Worm (Caenorhabditis elegans): ENCODE measurements around the gene sdz-36.
A peak's percentile ranks its signal among the peaks of the same experiment; 100 is the strongest.

Gene sdz-36

ce11 chrIV:9676535-9676934 lies 14.2 kb upstream of the sdz-36 start (continued):
- TF ChIP-seq nhr-71 (tag; optimal IDR thresholded peaks at IDR 0.05) (peak; percentile 43), tlp-1 (tag; optimal IDR thresholded peaks at IDR 0.05) (no peak), ceh-8 (GFP tag; optimal IDR thresholded peaks at IDR 0.05) (no peak), fos-1 (tag; optimal IDR thresholded peaks at IDR 0.05) (no peak), mab-9 (GFP tag; IDR thresholded peaks at IDR 0.05) (no peak), nhr-20 (tag; optimal IDR thresholded peaks at IDR 0.05) (peak; percentile 63), isw-1 (GFP tag; IDR thresholded peaks at IDR 0.05) (no peak), ces-1 (GFP tag; optimal IDR thresholded peaks at IDR 0.05) (no peak), ceh-88 (GFP tag; IDR thresholded peaks at IDR 0.05) (peak; percentile 7; the same call in 1 of the 2 replicates), efl-1 (optimal IDR thresholded peaks at IDR 0.05) (no peak), efl-1 (GFP tag; optimal IDR thresholded peaks at IDR 0.05 in 1 of 2) (peak in 1 of 2 experiments; percentile 33), dpl-1 (GFP tag; optimal IDR thresholded peaks at IDR 0.05) (no peak), ztf-11 (tag; optimal IDR thresholded peaks at IDR 0.05) (no peak), ama-1 (optimal IDR thresholded peaks at IDR 0.05) (no peak), ceh-82 (tag; optimal IDR thresholded peaks at IDR 0.05) (no peak), nhr-85 (tag) (peak; percentile 63), nhr-19 (GFP tag; conservative IDR thresholded peaks at IDR 0.05) (no peak), zag-1 (tag; optimal IDR thresholded peaks at IDR 0.05) (no peak), nhr-12 (tag; optimal IDR thresholded peaks at IDR 0.05) (no peak), unc-30 (tag; optimal IDR thresholded peaks at IDR 0.05) (no peak), aha-1 (tag; optimal IDR thresholded peaks at IDR 0.05) (no peak), rnt-1 (tag; optimal IDR thresholded peaks at IDR 0.05) (no peak)

DNA sequence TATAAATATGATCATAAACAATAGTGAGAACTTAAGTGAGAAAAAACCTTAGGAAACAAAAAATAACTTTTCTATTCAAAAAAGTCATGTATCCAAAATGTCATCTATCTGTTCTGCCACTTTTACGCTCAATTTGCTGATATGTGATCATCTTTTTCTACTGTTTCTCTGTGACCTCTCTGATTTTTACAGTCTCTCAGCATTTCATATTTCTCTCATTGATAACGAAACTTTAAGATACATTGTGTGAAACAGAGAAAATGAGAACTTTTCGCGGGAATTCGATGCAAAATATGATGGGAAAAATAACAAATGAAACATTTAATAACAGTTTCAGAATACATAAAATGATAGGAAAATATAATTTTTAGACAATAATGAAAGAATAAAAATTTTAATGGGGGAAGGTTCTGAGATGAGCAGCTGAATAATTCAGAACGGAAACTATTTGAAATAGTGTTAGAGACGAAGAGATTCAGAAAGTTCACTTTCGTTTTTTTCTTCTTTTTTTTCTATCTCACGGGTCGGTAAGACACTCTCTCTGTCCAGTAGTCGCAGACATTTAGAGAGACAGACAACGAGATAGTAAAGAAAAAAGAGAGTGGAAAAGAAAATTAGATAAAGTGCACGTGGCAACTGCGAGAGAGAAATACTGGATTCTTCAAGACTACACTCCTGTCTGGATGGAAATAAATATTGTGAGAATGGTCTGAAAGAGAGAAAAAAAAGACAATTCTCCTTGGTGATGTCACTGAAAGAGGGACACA lies 13.3 kb upstream of the sdz-36 start:
- TF ChIP-seq zag-1 (tag; optimal IDR thresholded peaks at IDR 0.05) (peak; percentile 37), nhr-12 (tag; optimal IDR thresholded peaks at IDR 0.05) (no peak), pag-3 (tag; optimal IDR thresholded peaks at IDR 0.05; ENCODE audit: borderline replicate concordance, insufficient read depth) (no peak), egl-27 (tag; optimal IDR thresholded peaks at IDR 0.05) (peak; percentile 1 to 23), mdl-1 (tag; optimal IDR thresholded peaks at IDR 0.05) (peak; percentile 94 to 95), unc-86 (tag; optimal IDR thresholded peaks at IDR 0.05) (peak; percentile 65), pqm-1 (tag; optimal IDR thresholded peaks at IDR 0.05) (peak; percentile 30), unc-30 (tag; optimal IDR thresholded peaks at IDR 0.05) (no peak), nhr-20 (tag; optimal IDR thresholded peaks at IDR 0.05) (peak; percentile 96), tbx-2 (tag; optimal IDR thresholded peaks at IDR 0.05) (peak; percentile 68), efl-1 (optimal IDR thresholded peaks at IDR 0.05) (peak; percentile 59 to 63), efl-1 (GFP tag; optimal IDR thresholded peaks at IDR 0.05 in 1 of 2) (peak; percentile 37 to 78), ceh-8 (GFP tag; optimal IDR thresholded peaks at IDR 0.05) (no peak), F16B12.6 (tag; optimal IDR thresholded peaks at IDR 0.05) (no peak), mep-1 (tag; optimal IDR thresholded peaks at IDR 0.05) (peak; percentile 82), ceh-88 (GFP tag; IDR thresholded peaks at IDR 0.05) (no peak), lir-3 (tag; optimal IDR thresholded peaks at IDR 0.05; ENCODE audit: poor library complexity) (peak; percentile 43), nhr-237 (tag; optimal IDR thresholded peaks at IDR 0.05) (peak; percentile 17), ets-5 (GFP tag; IDR thresholded peaks at IDR 0.05) (no peak), ces-1 (GFP tag; optimal IDR thresholded peaks at IDR 0.05) (no peak), nhr-28 (tag; optimal IDR thresholded peaks at IDR 0.05) (no peak), mef-2 (tag; optimal IDR thresholded peaks at IDR 0.05) (no peak), sptf-1 (tag; optimal IDR thresholded peaks at IDR 0.05) (no peak), isw-1 (GFP tag; IDR thresholded peaks at IDR 0.05) (peak; percentile 32; the same call in 1 of the 2 replicates), ztf-11 (tag; optimal IDR thresholded peaks at IDR 0.05) (no peak), skn-1 (tag; optimal IDR thresholded peaks at IDR 0.05) (peak; percentile 67), hlh-17 (GFP tag; optimal IDR thresholded peaks at IDR 0.05; ENCODE audit: borderline replicate concordance) (no peak), ztf-4 (tag; optimal IDR thresholded peaks at IDR 0.05) (peak; percentile 41), nhr-47 (tag; optimal IDR thresholded peaks at IDR 0.05) (peak; percentile 77), sup-37 (GFP tag; optimal IDR thresholded peaks at IDR 0.05) (no peak), vab-15 (tag; optimal IDR thresholded peaks at IDR 0.05) (no peak), lin-15B (tag; optimal IDR thresholded peaks at IDR 0.05) (no peak), hpl-2 (GFP tag; optimal IDR thresholded peaks at IDR 0.05) (no peak), nhr-76 (tag; optimal IDR thresholded peaks at IDR 0.05) (no peak), efl-3 (GFP tag; optimal IDR thresholded peaks at IDR 0.05) (no peak), unc-98 (GFP tag; IDR thresholded peaks at IDR 0.05) (no peak), pax-3 (tag; optimal IDR thresholded peaks at IDR 0.05) (no peak), nhr-77 (tag; optimal IDR thresholded peaks at IDR 0.05) (peak; percentile 49)

All from whole organism, L1 larva.